Worm (Caenorhabditis elegans): ENCODE measurements around the gene W03C9.8.

DNA sequence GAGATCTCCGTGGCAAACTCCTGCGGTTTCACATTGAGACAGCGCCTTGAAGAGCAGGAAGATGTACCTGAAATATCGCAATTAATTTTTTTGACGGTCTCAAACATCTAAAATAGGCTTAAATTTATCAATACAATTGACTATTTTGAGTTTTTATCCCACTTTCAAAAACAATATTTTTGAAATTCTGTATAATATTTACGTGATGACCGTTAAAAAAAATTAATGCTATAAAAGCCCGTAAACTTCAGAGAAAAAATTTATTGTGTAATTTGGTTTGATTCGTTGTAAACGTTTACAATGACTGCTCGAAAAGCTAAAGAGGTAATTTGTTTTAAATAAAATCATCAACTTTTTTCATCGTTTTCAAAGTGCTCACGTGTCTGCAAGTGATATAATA, 34.3 kb upstream of the W03C9.8 start, which contains the start of gene ZK930.7:
- TF ChIP-seq pqm-1 (tag; optimal IDR thresholded peaks at IDR 0.05) (no peak), elt-2 (tag; optimal IDR thresholded peaks at IDR 0.05) (no peak), tbx-2 (tag; optimal IDR thresholded peaks at IDR 0.05) (no peak), nhr-11 (tag; optimal IDR thresholded peaks at IDR 0.05) (no peak), ceh-18 (tag; optimal IDR thresholded peaks at IDR 0.05) (no peak), pha-4 (tag; optimal IDR thresholded peaks at IDR 0.05) (no peak), nhr-232 (tag; optimal IDR thresholded peaks at IDR 0.05) (no peak)
